Fruit fly (Drosophila melanogaster) whole organism, prepupa: ENCODE data around the gene CG13024.

Experiments
- CG6854 ChIP-seq: fragments of 200-800 bp; sonication (Bioruptor generic); optimal IDR thresholded peaks from 2 replicates; lab custom pipeline; 2017; ENCODE audit warnings: missing biosample characterization, mild to moderate bottlenecking, missing genetic modification characterization
- Hr39 ChIP-seq: fragments of 200-800 bp; sonication (Bioruptor generic); optimal IDR thresholded peaks from 2 replicates; lab custom pipeline; 2016; ENCODE audit warnings: missing biosample characterization, missing genetic modification characterization
- esn ChIP-seq: fragments of 200-800 bp; sonication (Bioruptor generic); optimal IDR thresholded peaks from 2 replicates; lab custom pipeline; 2016; ENCODE audit warnings: missing biosample characterization, mild to moderate bottlenecking, missing genetic modification characterization, moderate library complexity

- TF ChIP-seq esn (GFP tag; lab: Kevin White, UChicago) (peak; percentile 80), Hr39 (GFP tag; lab: Kevin White, UChicago) (peak; percentile 54), CG6854 (GFP tag; lab: Kevin White, UChicago) (peak; percentile 55)
These were observed 22.0 kb downstream of the CG13024 start for dm6 chr3L:16806823-16807325.
